Worm (Caenorhabditis elegans): ENCODE results near the gene ZK381.8.

Gene ZK381.8

DNA sequence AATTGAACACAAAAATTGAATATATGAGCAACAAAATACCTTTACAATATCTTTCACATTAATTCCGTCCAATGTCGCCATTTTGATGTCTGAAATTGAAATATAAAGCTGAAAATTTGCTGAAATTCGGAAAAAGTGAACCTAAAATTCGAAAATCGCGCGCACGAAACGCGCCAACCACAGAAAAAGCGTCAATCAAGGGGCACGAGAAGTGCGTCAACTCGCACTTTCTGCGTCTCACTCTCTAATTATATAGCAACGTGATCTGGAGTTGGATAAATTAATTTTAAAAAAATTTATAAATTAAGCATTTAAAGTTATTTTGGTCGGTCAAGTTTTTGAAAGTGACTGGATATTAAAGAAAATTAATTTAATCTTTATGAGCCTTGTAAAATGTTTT, 50.9 kb downstream of the ZK381.8 start, which contains the start of gene ruvb-2 (continued):
- no peak for TF ChIP-seq madf-5 (GFP tag; IDR thresholded peaks at IDR 0.05)
- peak; percentile 23 for TF ChIP-seq ceh-32 (tag; optimal IDR thresholded peaks at IDR 0.05; ENCODE audit: poor library complexity)
- TF ChIP-seq lir-3 (tag; optimal IDR thresholded peaks at IDR 0.05), result no peak
- no peak for TF ChIP-seq ama-1 (optimal IDR thresholded peaks at IDR 0.05)
- no peak for TF ChIP-seq pha-4 (GFP tag; IDR thresholded peaks at IDR 0.05)
- peak; percentile 60 for TF ChIP-seq pha-4 (tag; optimal IDR thresholded peaks at IDR 0.05)
- TF ChIP-seq daf-12 (tag; optimal IDR thresholded peaks at IDR 0.05), result no peak
- no peak for TF ChIP-seq fos-1 (tag; optimal IDR thresholded peaks at IDR 0.05)
- TF ChIP-seq arid-1 (GFP tag; conservative IDR thresholded peaks at IDR 0.05), result peak; percentile 52; the same call in 1 of the 2 replicates
- no peak for TF ChIP-seq egl-43 (GFP tag; IDR thresholded peaks at IDR 0.05)
- peak; percentile 3 for TF ChIP-seq unc-130 (GFP tag; optimal IDR thresholded peaks at IDR 0.05)
- peak; percentile 61 for TF ChIP-seq hmg-1.1 (GFP tag; IDR thresholded peaks at IDR 0.05)
- TF ChIP-seq zfp-2 (tag; optimal IDR thresholded peaks at IDR 0.05), result peak; percentile 21
- TF ChIP-seq zip-11 (GFP tag; IDR thresholded peaks at IDR 0.05), result no peak
- no peak for TF ChIP-seq Y75B8A.6 (GFP tag; IDR thresholded peaks at IDR 0.05)
- peak; percentile 70 for TF ChIP-seq nhr-11 (tag; optimal IDR thresholded peaks at IDR 0.05)
- TF ChIP-seq dmd-9 (GFP tag; IDR thresholded peaks at IDR 0.05), result 0 out of 2 replicates have a peak, but pooled peaks have one; percentile 11
- TF ChIP-seq dve-1 (tag; optimal IDR thresholded peaks at IDR 0.05; ENCODE audit: insufficient read depth), result peak; percentile 88
- TF ChIP-seq mdl-1 (tag; optimal IDR thresholded peaks at IDR 0.05), result peak in 1 of 2 experiments; percentile 80
- peak; percentile 70 for TF ChIP-seq dmd-6 (GFP tag; IDR thresholded peaks at IDR 0.05)
- peak; percentile 18; the same call in 1 of the 2 replicates for TF ChIP-seq tra-1 (GFP tag; IDR thresholded peaks at IDR 0.05)
- TF ChIP-seq dmd-8 (GFP tag; IDR thresholded peaks at IDR 0.05), result no peak
- no peak for TF ChIP-seq ceh-44 (GFP tag; IDR thresholded peaks at IDR 0.05)
- no peak for TF ChIP-seq mdt-29 (GFP tag; IDR thresholded peaks at IDR 0.05)
- TF ChIP-seq zfp-3 (GFP tag; conservative IDR thresholded peaks at IDR 0.05), result no peak
- TF ChIP-seq ctbp-1 (GFP tag; IDR thresholded peaks at IDR 0.05), result peak; percentile 57; the same call in 1 of the 2 replicates
- TF ChIP-seq nhr-48 (tag; optimal IDR thresholded peaks at IDR 0.05), result peak; percentile 26
- peak; percentile 83 for TF ChIP-seq T20F7.1 (GFP tag; optimal IDR thresholded peaks at IDR 0.05)
- TF ChIP-seq daf-19 (GFP tag; conservative IDR thresholded peaks at IDR 0.05), result no peak
- peak; percentile 6 to 93 for TF ChIP-seq lsy-2 (tag; optimal IDR thresholded peaks at IDR 0.05)
- TF ChIP-seq ztf-11 (tag; optimal IDR thresholded peaks at IDR 0.05), result no peak
- TF ChIP-seq daf-16 (GFP tag; optimal IDR thresholded peaks at IDR 0.05), result peak in 1 of 2 experiments; percentile 14
- peak; percentile 48 for TF ChIP-seq daf-16 (tag; optimal IDR thresholded peaks at IDR 0.05)
- peak; percentile 81 for TF ChIP-seq nhr-6 (tag; optimal IDR thresholded peaks at IDR 0.05)
- TF ChIP-seq zag-1 (tag; optimal IDR thresholded peaks at IDR 0.05), result no peak
- peak; percentile 92 for TF ChIP-seq dpl-1 (GFP tag; optimal IDR thresholded peaks at IDR 0.05)
- no peak for TF ChIP-seq snpc-4 (tag; optimal IDR thresholded peaks at IDR 0.05)
- TF ChIP-seq rbr-2 (tag; optimal IDR thresholded peaks at IDR 0.05), result peak; percentile 85
- no peak for TF ChIP-seq cey-2 (tag; optimal IDR thresholded peaks at IDR 0.05; ENCODE audit: borderline replicate concordance, insufficient read depth)
- peak; percentile 11 for TF ChIP-seq jun-1 (tag; optimal IDR thresholded peaks at IDR 0.05)
- no peak for TF ChIP-seq nhr-41 (GFP tag; IDR thresholded peaks at IDR 0.05)
- peak in 1 of 2 experiments; percentile 60 for TF ChIP-seq hif-1 (tag; optimal IDR thresholded peaks at IDR 0.05)
- TF ChIP-seq spr-3 (GFP tag; optimal IDR thresholded peaks at IDR 0.05), result peak; percentile 59
- TF ChIP-seq R02D3.7 (tag; optimal IDR thresholded peaks at IDR 0.05), result no peak
- peak; percentile 82 for TF ChIP-seq T26A8.4 (GFP tag; IDR thresholded peaks at IDR 0.05)
- peak; percentile 77 for TF ChIP-seq nhr-77 (tag; optimal IDR thresholded peaks at IDR 0.05)
- TF ChIP-seq ceh-62 (tag; optimal IDR thresholded peaks at IDR 0.05), result no peak
- peak; percentile 72 for TF ChIP-seq nhr-102 (tag; optimal IDR thresholded peaks at IDR 0.05)
